Fruit fly (Drosophila melanogaster) whole organism, embryonic: ENCODE measurements around the gene CG4957.

Source experiments
- Antp ChIP-seq: fragments of 200-800 bp; sonication (Bioruptor generic); optimal IDR thresholded peaks from 3 replicates; lab custom pipeline; 2016; ENCODE audit warnings: missing biosample characterization, missing genetic modification characterization
- Awh ChIP-seq: fragments of 200-800 bp; sonication (Bioruptor generic); IDR thresholded peaks from 2 replicates; pipeline ENCODE4, ENCODE4 v1.3.6; 2022; ENCODE audit warnings: missing biosample characterization, missing genetic modification characterization
- CG11247 ChIP-seq: fragments of 200-800 bp; sonication (Bioruptor generic); IDR thresholded peaks from 2 replicates; pipeline ENCODE4 v1.3.6; 2022; ENCODE audit warnings: missing biosample characterization, missing genetic modification characterization
- CG11560 ChIP-seq: fragments of 200-800 bp; sonication (Bioruptor generic); IDR thresholded peaks from 3 replicates; pipeline ENCODE4 v1.3.6; 2022; ENCODE audit warnings: missing biosample characterization, missing genetic modification characterization
- CG11696 ChIP-seq: fragments of 200-800 bp; sonication (Bioruptor generic); IDR thresholded peaks from 2 replicates; pipeline ENCODE4 v1.3.6; 2022; ENCODE audit warnings: missing biosample characterization, missing genetic modification characterization
- CG12104 ChIP-seq: fragments of 200-800 bp; sonication (Bioruptor generic); optimal IDR thresholded peaks from 3 replicates; lab custom pipeline; 2016; ENCODE audit warnings: missing biosample characterization, missing genetic modification characterization
- CG15514 ChIP-seq: fragments of 200-800 bp; sonication (Bioruptor generic); optimal IDR thresholded peaks from 3 replicates; lab custom pipeline; 2017; ENCODE audit warnings: missing biosample characterization, missing genetic modification characterization, mild to moderate bottlenecking, moderate library complexity, missing genetic modification reagents
- CG16813 ChIP-seq: fragments of 200-800 bp; sonication (Bioruptor generic); IDR thresholded peaks from 3 replicates; pipeline ENCODE4 v1.3.6; 2022; ENCODE audit warnings: missing biosample characterization, missing genetic modification characterization; ENCODE audit not compliant: partially characterized antibody
- CG17186 ChIP-seq: fragments of 200-800 bp; sonication (Bioruptor generic); optimal IDR thresholded peaks from 3 replicates; lab custom pipeline; 2017; ENCODE audit warnings: missing biosample characterization, missing genetic modification reagents, missing genetic modification characterization
- CG17328 ChIP-seq: fragments of 200-800 bp; sonication (Bioruptor generic); IDR thresholded peaks from 2 replicates; pipeline ENCODE4 v1.3.6; 2022; ENCODE audit warnings: missing biosample characterization, missing genetic modification characterization
- CG17361 ChIP-seq: fragments of 200-800 bp; sonication (Bioruptor generic); IDR thresholded peaks from 3 replicates; pipeline ENCODE4 v1.3.6; 2022; ENCODE audit warnings: missing biosample characterization, missing genetic modification characterization
- CG17385 ChIP-seq: fragments of 200-800 bp; sonication (Bioruptor generic); optimal IDR thresholded peaks from 3 replicates; lab custom pipeline; 2018; ENCODE audit warnings: missing biosample characterization, mild to moderate bottlenecking, missing genetic modification characterization
- CG18011 ChIP-seq: fragments of 200-800 bp; sonication (Bioruptor generic); optimal IDR thresholded peaks from 2 replicates; lab custom pipeline; 2017; ENCODE audit warnings: missing biosample characterization, missing genetic modification characterization, mild to moderate bottlenecking, moderate library complexity, missing genotype
- CG18619 ChIP-seq: fragments of 200-800 bp; sonication (Bioruptor generic); optimal IDR thresholded peaks from 3 replicates; lab custom pipeline; 2017; ENCODE audit warnings: missing biosample characterization, mild to moderate bottlenecking, missing genetic modification characterization
- CG2202 ChIP-seq: fragments of 200-800 bp; sonication (Bioruptor generic); optimal IDR thresholded peaks from 2 replicates; lab custom pipeline; 2018; ENCODE audit warnings: missing biosample characterization, mild to moderate bottlenecking, missing genetic modification characterization
- CG33213 ChIP-seq: fragments of 200-800 bp; sonication (Bioruptor generic); optimal IDR thresholded peaks from 3 replicates; lab custom pipeline; 2016; ENCODE audit warnings: missing biosample characterization, missing genetic modification characterization
- CG4360 ChIP-seq: fragments of 200-800 bp; sonication (Bioruptor generic); IDR thresholded peaks from 2 replicates; pipeline ENCODE4 v1.3.6; 2022; ENCODE audit warnings: missing biosample characterization, missing genetic modification characterization
- CG4617 ChIP-seq: fragments of 200-800 bp; sonication (Bioruptor generic); optimal IDR thresholded peaks from 3 replicates; lab custom pipeline; 2016; ENCODE audit warnings: missing biosample characterization, missing genetic modification characterization, borderline replicate concordance
- CG8290 ChIP-seq, 3 experiments: fragments of 200-800 bp; sonication (Bioruptor generic); optimal IDR thresholded peaks; 2 replicates each; lab custom pipeline; 2016 to 2019; ENCODE audit warnings: missing biosample characterization in 3 of 3, missing genetic modification characterization in 3 of 3, mild to moderate bottlenecking in 2 of 3, moderate library complexity in 1 of 3
- CG9727 ChIP-seq: fragments of 200-800 bp; sonication (Bioruptor generic); optimal IDR thresholded peaks from 3 replicates; lab custom pipeline; 2017; ENCODE audit warnings: missing biosample characterization, mild to moderate bottlenecking, missing genetic modification characterization
- CG9797 ChIP-seq: fragments of 200-800 bp; sonication (Bioruptor generic); optimal IDR thresholded peaks from 3 replicates; lab custom pipeline; 2018; ENCODE audit warnings: missing biosample characterization, mild to moderate bottlenecking, missing genetic modification characterization
- CG9817 ChIP-seq: fragments of 200-800 bp; sonication (Bioruptor generic); optimal IDR thresholded peaks from 2 replicates; lab custom pipeline; 2018; ENCODE audit warnings: missing biosample characterization, mild to moderate bottlenecking, missing genetic modification characterization, moderate library complexity
- Ets97D ChIP-seq: fragments of 200-800 bp; sonication (Bioruptor generic); optimal IDR thresholded peaks from 3 replicates; lab custom pipeline; 2016; ENCODE audit warnings: missing biosample characterization, missing genetic modification characterization
- H2.0 ChIP-seq: fragments of 200-800 bp; sonication (Bioruptor generic); IDR thresholded peaks from 2 replicates; pipeline ENCODE4 v1.3.6; 2022; ENCODE audit warnings: missing biosample characterization, missing genetic modification characterization
- Kr ChIP-seq: fragments of 200-800 bp; sonication (Bioruptor generic); optimal IDR thresholded peaks from 2 replicates; lab custom pipeline; 2017; ENCODE audit warnings: missing biosample characterization, mild to moderate bottlenecking, missing genetic modification characterization
- Mrtf ChIP-seq: fragments of 200-800 bp; sonication (Bioruptor generic); IDR thresholded peaks from 3 replicates; pipeline ENCODE4 v1.3.6; 2022; ENCODE audit warnings: missing biosample characterization, missing genetic modification characterization
- Ptx1 ChIP-seq: fragments of 200-800 bp; sonication (Bioruptor generic); IDR thresholded peaks from 2 replicates; pipeline ENCODE4 v1.3.6; 2022; ENCODE audit warnings: missing biosample characterization, missing genetic modification characterization
- Scr ChIP-seq: fragments of 200-800 bp; sonication (Bioruptor generic); IDR thresholded peaks from 2 replicates; pipeline ENCODE4 v1.3.6; 2022; ENCODE audit warnings: missing biosample characterization, missing genetic modification characterization; ENCODE audit not compliant: partially characterized antibody
- bsh ChIP-seq, 2 experiments: fragments of 200-800 bp; sonication (Bioruptor generic); optimal IDR thresholded peaks; 2 replicates each; lab custom pipeline; 2017 to 2018; ENCODE audit warnings: mild to moderate bottlenecking in 2 of 2, missing biosample characterization in 2 of 2, missing genetic modification characterization in 2 of 2, moderate library complexity in 1 of 2
- chn ChIP-seq: fragments of 200-800 bp; sonication (Bioruptor generic); optimal IDR thresholded peaks from 2 replicates; lab custom pipeline; 2016; ENCODE audit warnings: missing biosample characterization, missing genetic modification characterization
- dan ChIP-seq: fragments of 200-800 bp; sonication (Bioruptor generic); IDR thresholded peaks from 2 replicates; pipeline ENCODE4 v1.3.6; 2022; ENCODE audit warnings: missing biosample characterization, missing genetic modification characterization
- dm ChIP-seq: fragments of 200-800 bp; sonication (Bioruptor generic); optimal IDR thresholded peaks from 3 replicates; lab custom pipeline; 2016; ENCODE audit warnings: missing biosample characterization, missing genetic modification characterization
- gce ChIP-seq: fragments of 200-800 bp; sonication (Bioruptor generic); IDR thresholded peaks from 3 replicates; pipeline ENCODE4 v1.3.6; 2022; ENCODE audit warnings: missing biosample characterization, missing genetic modification characterization
- ham ChIP-seq: fragments of 200-800 bp; sonication (Bioruptor generic); IDR thresholded peaks from 2 replicates; pipeline ENCODE4 v1.3.6; 2022; ENCODE audit warnings: missing biosample characterization, missing genetic modification characterization
- hbn ChIP-seq: fragments of 200-800 bp; sonication (Bioruptor generic); IDR thresholded peaks from 2 replicates; pipeline ENCODE4 v1.3.6; 2022; ENCODE audit warnings: missing biosample characterization, missing genetic modification characterization; ENCODE audit not compliant: partially characterized antibody
- lilli ChIP-seq: fragments of 200-800 bp; sonication (Bioruptor generic); optimal IDR thresholded peaks from 3 replicates; lab custom pipeline; 2016; ENCODE audit warnings: missing biosample characterization, missing genetic modification characterization
- lov ChIP-seq, 2 experiments: fragments of 200-800 bp in 1 of 2; fragments of >200 bp in 1 of 2; sonication (Bioruptor generic) in 1 of 2; IDR thresholded peaks in 1 of 2; optimal IDR thresholded peaks in 1 of 2; 2 replicates in 1 of 2; 3 replicates in 1 of 2; pipeline versions ENCODE4 v1.3.6 to Lab custom; 2017 to 2022; ENCODE audit warnings: missing biosample characterization in 1 of 2, missing genetic modification characterization in 1 of 2
- nerfin-2 ChIP-seq: fragments of 200-800 bp; sonication (Bioruptor generic); IDR thresholded peaks from 2 replicates; pipeline ENCODE4 v1.3.6; 2022; ENCODE audit warnings: missing biosample characterization, missing genetic modification characterization; ENCODE audit not compliant: partially characterized antibody
- otp ChIP-seq: fragments of 200-800 bp; sonication (Bioruptor generic); IDR thresholded peaks from 3 replicates; pipeline ENCODE4, ENCODE4 v1.3.6; 2022; ENCODE audit warnings: missing biosample characterization, missing genetic modification characterization
- pb ChIP-seq: fragments of 200-800 bp; sonication (Bioruptor generic); optimal IDR thresholded peaks from 3 replicates; lab custom pipeline; 2016; ENCODE audit warnings: missing biosample characterization, missing genetic modification characterization
- phol ChIP-seq: fragments of 200-800 bp; sonication (Bioruptor generic); optimal IDR thresholded peaks from 3 replicates; lab custom pipeline; 2018; ENCODE audit warnings: missing biosample characterization, mild to moderate bottlenecking, missing genetic modification characterization, moderate library complexity
- ranshi ChIP-seq: fragments of 200-800 bp; sonication (Bioruptor generic); IDR thresholded peaks from 2 replicates; pipeline ENCODE4 v1.3.6; 2022; ENCODE audit warnings: missing biosample characterization, missing genetic modification characterization
- row ChIP-seq: fragments of 200-800 bp; sonication (Bioruptor generic); IDR thresholded peaks from 3 replicates; pipeline ENCODE4 v1.3.6; 2022; ENCODE audit warnings: missing biosample characterization, missing genetic modification characterization
- sisA ChIP-seq: fragments of 200-800 bp; sonication (Bioruptor generic); IDR thresholded peaks from 2 replicates; pipeline ENCODE4 v1.3.6; 2022; ENCODE audit warnings: missing biosample characterization, missing genetic modification characterization
- stwl ChIP-seq: fragments of 200-800 bp; sonication (Bioruptor generic); optimal IDR thresholded peaks from 3 replicates; lab custom pipeline; 2018; ENCODE audit warnings: missing biosample characterization, mild to moderate bottlenecking, missing genetic modification characterization, moderate library complexity
- tup ChIP-seq: fragments of 200-800 bp; sonication (Bioruptor generic); optimal IDR thresholded peaks from 2 replicates; lab custom pipeline; 2016; ENCODE audit warnings: missing biosample characterization, mild to moderate bottlenecking, missing genetic modification characterization, moderate library complexity
- unpg ChIP-seq: fragments of 200-800 bp; sonication (Bioruptor generic); optimal IDR thresholded peaks from 3 replicates; lab custom pipeline; 2018; ENCODE audit warnings: missing biosample characterization, mild to moderate bottlenecking, missing genetic modification characterization, moderate library complexity
- wek ChIP-seq: fragments of 200-800 bp; sonication (Bioruptor generic); optimal IDR thresholded peaks from 3 replicates; lab custom pipeline; 2018; ENCODE audit warnings: missing biosample characterization, mild to moderate bottlenecking, missing genetic modification characterization, moderate library complexity
- wor ChIP-seq: fragments of 200-800 bp; sonication (Bioruptor generic); IDR thresholded peaks from 2 replicates; pipeline ENCODE4 v1.3.6; 2022; ENCODE audit warnings: missing biosample characterization, missing genetic modification characterization
- zfh1 ChIP-seq: fragments of 200-800 bp; sonication (Bioruptor generic); IDR thresholded peaks from 3 replicates; pipeline ENCODE4 v1.3.6; 2022; ENCODE audit warnings: missing biosample characterization, missing genetic modification characterization

CG4957 gene

DNA sequence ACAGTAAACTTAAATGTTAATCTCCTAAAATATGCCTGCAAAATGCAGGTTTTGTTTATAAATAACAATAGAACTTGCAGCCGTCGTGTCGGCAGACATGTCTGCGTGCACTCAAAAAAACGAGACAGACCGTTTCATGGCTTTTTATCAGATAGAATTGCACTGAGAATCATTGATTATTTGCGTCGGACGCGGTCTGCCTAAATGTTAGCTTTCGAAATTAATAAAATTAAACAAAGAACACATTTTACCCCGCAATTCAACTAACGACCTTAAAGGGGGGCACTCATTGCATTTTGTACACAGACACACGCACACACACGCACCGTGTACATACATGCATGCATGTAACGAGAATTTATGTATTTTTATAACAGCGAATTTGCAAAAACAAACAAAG is 8.2 kb downstream of the CG4957 start (continued):
- TF ChIP-seq CG16813 (no peak), ranshi (GFP tag; lab: Robert Waterston, UW) (no peak), dm (GFP tag; lab: Kevin White, UChicago) (peak; percentile 5), H2.0 (peak; percentile 23; the same call in 1 of the 2 replicates), unpg (no peak), CG9727 (GFP tag; lab: Kevin White, UChicago) (no peak), row (peak; percentile 37; the same call in 1 of the 3 replicates), CG4617 (peak; percentile 0), stwl (tag; lab: Kevin White, UChicago) (no peak), otp (GFP tag; lab: Robert Waterston, UW) (no peak), CG17385 (GFP tag; lab: Kevin White, UChicago) (no peak), hbn (GFP tag; lab: Robert Waterston, UW) (no peak), CG11247 (GFP tag; lab: Robert Waterston, UW) (no peak), nerfin-2 (GFP tag; lab: Robert Waterston, UW) (no peak), Scr (GFP tag; lab: Robert Waterston, UW) (no peak), CG18619 (GFP tag; lab: Kevin White, UChicago) (no peak), CG17186 (no peak), Awh (GFP tag; lab: Robert Waterston, UW) (no peak; the same call in 1 of the 2 replicates), lilli (GFP tag; lab: Kevin White, UChicago) (no peak), CG9817 (no peak), Antp (GFP tag; lab: Kevin White, UChicago) (peak; percentile 24), Ets97D (GFP tag; lab: Kevin White, UChicago) (no peak), CG15514 (GFP tag; lab: Kevin White, UChicago) (no peak), Ptx1 (GFP tag; lab: Robert Waterston, UW) (peak; percentile 40; the same call in 1 of the 2 replicates), CG17328 (GFP tag; lab: Robert Waterston, UW) (peak; percentile 59), ham (GFP tag; lab: Robert Waterston, UW) (no peak), CG4360 (GFP tag; lab: Robert Waterston, UW) (no peak), CG17361 (GFP tag; lab: Robert Waterston, UW) (peak; percentile 30; the same call in 1 of the 3 replicates), CG8290 (GFP tag; optimal IDR thresholded peaks at IDR 0.05; lab: Kevin White, UChicago) (no peak), CG8290 (tag; optimal IDR thresholded peaks at IDR 0.05; lab: Kevin White, UChicago) (no peak), dan (GFP tag; lab: Robert Waterston, UW) (no peak), CG2202 (tag; lab: Kevin White, UChicago) (no peak), phol (tag; lab: Kevin White, UChicago) (peak; percentile 28), Kr (GFP tag; lab: Kevin White, UChicago) (no peak), CG9797 (GFP tag; lab: Kevin White, UChicago) (no peak), CG18011 (GFP tag; lab: Kevin White, UChicago) (peak; percentile 10), wek (GFP tag; lab: Kevin White, UChicago) (no peak), wor (GFP tag; lab: Robert Waterston, UW) (no peak), CG33213 (GFP tag; lab: Kevin White, UChicago) (peak; percentile 46), CG12104 (GFP tag; lab: Kevin White, UChicago) (no peak), chn (GFP tag; lab: Kevin White, UChicago) (peak; percentile 42), sisA (GFP tag; lab: Robert Waterston, UW) (no peak), bsh (GFP tag; optimal IDR thresholded peaks at IDR 0.05; lab: Kevin White, UChicago) (peak; percentile 9 to 22), lov (optimal IDR thresholded peaks at IDR 0.05; lab: Kevin White, UChicago) (no peak), lov (GFP tag; IDR thresholded peaks at IDR 0.05; lab: Robert Waterston, UW) (0 out of 3 replicates have a peak, but pooled peaks have one; percentile 21), Mrtf (GFP tag; lab: Robert Waterston, UW) (no peak), CG11696 (GFP tag; lab: Robert Waterston, UW) (no peak), tup (no peak), CG11560 (tag; lab: Robert Waterston, UW) (no peak), pb (GFP tag; lab: Kevin White, UChicago) (no peak), zfh1 (peak; percentile 62), gce (GFP tag; lab: Robert Waterston, UW) (0 out of 3 replicates have a peak, but pooled peaks have one; percentile 19)
